Fruit fly (Drosophila melanogaster) whole organism, prepupa: ENCODE measurements around the gene Nepl20.

Experiments
- CG10669 ChIP-seq: fragments of 200-800 bp; sonication (Bioruptor generic); optimal IDR thresholded peaks from 3 replicates; lab custom pipeline; 2018; ENCODE audit warnings: missing biosample characterization, mild to moderate bottlenecking, missing genetic modification characterization, moderate library complexity
- CG11294 ChIP-seq: fragments of 200-800 bp; sonication (Bioruptor generic); IDR thresholded peaks from 2 replicates; pipeline ENCODE4 v1.3.6; 2022; ENCODE audit warnings: missing biosample characterization, missing genetic modification characterization
- CG11762 ChIP-seq: fragments of 200-800 bp; sonication (Bioruptor generic); optimal IDR thresholded peaks from 3 replicates; lab custom pipeline; 2016; ENCODE audit warnings: missing biosample characterization, missing genetic modification characterization; ENCODE audit not compliant: insufficient read depth
- CG11902 ChIP-seq: fragments of 200-800 bp; sonication (Bioruptor generic); optimal IDR thresholded peaks from 3 replicates; lab custom pipeline; 2016; ENCODE audit warnings: missing biosample characterization, missing genetic modification characterization
- CG1621 ChIP-seq: fragments of 200-800 bp; sonication (Bioruptor generic); optimal IDR thresholded peaks from 3 replicates; lab custom pipeline; 2018; ENCODE audit warnings: missing biosample characterization, mild to moderate bottlenecking, missing genetic modification characterization
- CG16779 ChIP-seq: fragments of 200-800 bp; sonication (Bioruptor generic); optimal IDR thresholded peaks from 3 replicates; lab custom pipeline; 2017; ENCODE audit warnings: missing biosample characterization, mild to moderate bottlenecking, missing genetic modification characterization
- CG3032 ChIP-seq: fragments of 200-800 bp; optimal IDR thresholded peaks from 2 replicates; lab custom pipeline; 2019; ENCODE audit warnings: missing biosample characterization, mild to moderate bottlenecking, missing genetic modification characterization, moderate library complexity
- CG31627 ChIP-seq: fragments of 200-800 bp; sonication (Bioruptor generic); optimal IDR thresholded peaks from 3 replicates; lab custom pipeline; 2016; ENCODE audit warnings: missing biosample characterization, missing genetic modification characterization
- CG34406 ChIP-seq: fragments of 200-800 bp; sonication (Bioruptor generic); optimal IDR thresholded peaks from 3 replicates; lab custom pipeline; 2016; ENCODE audit warnings: missing biosample characterization, missing genetic modification characterization
- CG6276 ChIP-seq: fragments of 200-800 bp; sonication (Bioruptor generic); optimal IDR thresholded peaks from 2 replicates; lab custom pipeline; 2017; ENCODE audit warnings: missing biosample characterization, mild to moderate bottlenecking, missing genetic modification characterization
- CG6792 ChIP-seq: fragments of 200-800 bp; sonication (Bioruptor generic); optimal IDR thresholded peaks from 3 replicates; lab custom pipeline; 2016; ENCODE audit warnings: missing biosample characterization, missing genetic modification characterization
- CG6808 ChIP-seq: fragments of 200-800 bp; sonication (Bioruptor generic); optimal IDR thresholded peaks from 3 replicates; lab custom pipeline; 2017; ENCODE audit warnings: missing biosample characterization, missing genetic modification characterization, mild to moderate bottlenecking, moderate library complexity, missing genetic modification reagents
- CG6854 ChIP-seq: fragments of 200-800 bp; sonication (Bioruptor generic); optimal IDR thresholded peaks from 2 replicates; lab custom pipeline; 2017; ENCODE audit warnings: missing biosample characterization, mild to moderate bottlenecking, missing genetic modification characterization
- CG7368 ChIP-seq: fragments of 200-800 bp; sonication (Bioruptor generic); optimal IDR thresholded peaks from 3 replicates; lab custom pipeline; 2016; ENCODE audit warnings: missing biosample characterization, missing genetic modification characterization
- CG8119 ChIP-seq: fragments of 200-800 bp; sonication (Bioruptor generic); IDR thresholded peaks from 3 replicates; pipeline ENCODE4 v1.3.6; 2022; ENCODE audit warnings: missing biosample characterization, missing genetic modification characterization
- CG8319 ChIP-seq: fragments of 200-800 bp; sonication (Bioruptor generic); optimal IDR thresholded peaks from 3 replicates; lab custom pipeline; 2016; ENCODE audit warnings: missing biosample characterization, missing genetic modification characterization
- CG8632 ChIP-seq: fragments of 200-800 bp; sonication (Bioruptor generic); optimal IDR thresholded peaks from 3 replicates; lab custom pipeline; 2016; ENCODE audit warnings: missing biosample characterization, missing genetic modification characterization
- CG9139 ChIP-seq: fragments of 200-800 bp; sonication (Bioruptor generic); optimal IDR thresholded peaks from 3 replicates; lab custom pipeline; 2017; ENCODE audit warnings: missing biosample characterization, mild to moderate bottlenecking, missing genetic modification characterization
- Eip78C ChIP-seq: fragments of 200-800 bp; sonication (Bioruptor generic); peaks from one replicate; lab custom pipeline; 2016; ENCODE audit warnings: missing biosample characterization, missing genetic modification characterization
- Eip93F ChIP-seq: fragments of 200-800 bp; sonication (Bioruptor generic); optimal IDR thresholded peaks from 2 replicates; lab custom pipeline; 2016; ENCODE audit warnings: missing biosample characterization, mild to moderate bottlenecking, missing genetic modification characterization
- Ets96B ChIP-seq: fragments of 200-800 bp; optimal IDR thresholded peaks from 2 replicates; lab custom pipeline; 2019; ENCODE audit warnings: missing biosample characterization, mild to moderate bottlenecking, missing genetic modification characterization, moderate library complexity
- Gug ChIP-seq: fragments of 200-800 bp; sonication (Bioruptor generic); IDR thresholded peaks from 2 replicates; pipeline ENCODE4 v1.3.6; 2022; ENCODE audit warnings: missing biosample characterization, missing genetic modification characterization
- Hr38 ChIP-seq: sonication (Bioruptor generic); optimal IDR thresholded peaks from 2 replicates; lab custom pipeline; 2016; ENCODE audit warnings: missing biosample characterization, missing genetic modification characterization
- Hr39 ChIP-seq: fragments of 200-800 bp; sonication (Bioruptor generic); optimal IDR thresholded peaks from 2 replicates; lab custom pipeline; 2016; ENCODE audit warnings: missing biosample characterization, missing genetic modification characterization
- Lpt ChIP-seq: fragments of 200-800 bp; sonication (Bioruptor generic); optimal IDR thresholded peaks from 3 replicates; lab custom pipeline; 2016; ENCODE audit warnings: missing biosample characterization, missing genetic modification characterization
- Met ChIP-seq: fragments of 200-800 bp; sonication (Bioruptor generic); optimal IDR thresholded peaks from 3 replicates; lab custom pipeline; 2016; ENCODE audit warnings: missing biosample characterization, missing genetic modification characterization
- OdsH ChIP-seq: fragments of 200-800 bp; sonication (Bioruptor generic); optimal IDR thresholded peaks from 3 replicates; lab custom pipeline; 2016; ENCODE audit warnings: missing biosample characterization, missing genetic modification characterization
- Smox ChIP-seq: fragments of 200-800 bp; sonication (Bioruptor generic); optimal IDR thresholded peaks from 3 replicates; lab custom pipeline; 2016; ENCODE audit warnings: missing biosample characterization, missing genetic modification characterization
- Sox102F ChIP-seq: fragments of 200-800 bp; sonication (Bioruptor generic); optimal IDR thresholded peaks from 2 replicates; lab custom pipeline; 2016; ENCODE audit warnings: missing biosample characterization, mild to moderate bottlenecking, missing genetic modification characterization
- Sox14 ChIP-seq: fragments of 200-800 bp; sonication (Bioruptor generic); optimal IDR thresholded peaks from 3 replicates; lab custom pipeline; 2016; ENCODE audit warnings: missing biosample characterization, missing genetic modification characterization
- Sox15 ChIP-seq: fragments of 200-800 bp; sonication (Bioruptor generic); optimal IDR thresholded peaks from 3 replicates; lab custom pipeline; 2016; ENCODE audit warnings: missing biosample characterization, missing genetic modification characterization
- achi ChIP-seq: fragments of 200-800 bp; sonication (Bioruptor generic); optimal IDR thresholded peaks from 3 replicates; lab custom pipeline; 2016; ENCODE audit warnings: missing biosample characterization, missing genetic modification characterization
- acj6 ChIP-seq: fragments of 200-800 bp; sonication (Bioruptor generic); optimal IDR thresholded peaks from 3 replicates; lab custom pipeline; 2016; ENCODE audit warnings: missing biosample characterization, missing genetic modification characterization
- cyc ChIP-seq: fragments of 200-800 bp; sonication (Bioruptor generic); optimal IDR thresholded peaks from 3 replicates; lab custom pipeline; 2016; ENCODE audit warnings: missing biosample characterization, missing genetic modification characterization
- dac ChIP-seq: fragments of 200-800 bp; sonication (Bioruptor generic); optimal IDR thresholded peaks from 2 replicates; lab custom pipeline; 2017; ENCODE audit warnings: missing biosample characterization, mild to moderate bottlenecking, missing genetic modification characterization
- eg ChIP-seq: fragments of 200-800 bp; sonication (Bioruptor generic); IDR thresholded peaks from 3 replicates; pipeline ENCODE4 v1.3.6; 2022; ENCODE audit warnings: missing biosample characterization, missing genetic modification characterization
- esn ChIP-seq: fragments of 200-800 bp; sonication (Bioruptor generic); optimal IDR thresholded peaks from 2 replicates; lab custom pipeline; 2016; ENCODE audit warnings: missing biosample characterization, mild to moderate bottlenecking, missing genetic modification characterization, moderate library complexity
- fd59A ChIP-seq: fragments of 200-800 bp; sonication (Bioruptor generic); optimal IDR thresholded peaks from 2 replicates; lab custom pipeline; 2017; ENCODE audit warnings: missing biosample characterization, mild to moderate bottlenecking, missing genetic modification characterization, missing genetic modification reagents
- fd85E ChIP-seq: fragments of 200-800 bp; sonication (Bioruptor generic); optimal IDR thresholded peaks from 3 replicates; lab custom pipeline; 2016; ENCODE audit warnings: missing biosample characterization, missing genetic modification characterization
- fkh ChIP-seq: fragments of 200-800 bp; sonication (Bioruptor generic); optimal IDR thresholded peaks from 3 replicates; lab custom pipeline; 2017; ENCODE audit warnings: missing biosample characterization, mild to moderate bottlenecking, missing genetic modification characterization, moderate library complexity
- lz ChIP-seq: fragments of 200-800 bp; sonication (Bioruptor generic); optimal IDR thresholded peaks from 3 replicates; lab custom pipeline; 2016; ENCODE audit warnings: missing biosample characterization, missing genetic modification characterization
- net ChIP-seq: fragments of 200-800 bp; sonication (Bioruptor generic); optimal IDR thresholded peaks from 3 replicates; lab custom pipeline; 2016; ENCODE audit warnings: missing biosample characterization, missing genetic modification characterization
- pdm3 ChIP-seq: fragments of 200-800 bp; sonication (Bioruptor generic); optimal IDR thresholded peaks from 3 replicates; lab custom pipeline; 2016; ENCODE audit warnings: missing biosample characterization, missing genetic modification characterization
- salr ChIP-seq, 2 experiments: fragments of 200-800 bp; sonication (Bioruptor generic); optimal IDR thresholded peaks; 3 replicates each; lab custom pipeline; 2016 to 2018; ENCODE audit warnings: missing biosample characterization in 2 of 2, missing genetic modification characterization in 2 of 2, mild to moderate bottlenecking in 1 of 2
- svp ChIP-seq: fragments of 200-800 bp; sonication (Bioruptor generic); peaks from one replicate; lab custom pipeline; 2016; ENCODE audit warnings: missing biosample characterization, missing genetic modification characterization
- topi ChIP-seq: fragments of 200-800 bp; sonication (Bioruptor generic); optimal IDR thresholded peaks from 3 replicates; lab custom pipeline; 2016; ENCODE audit warnings: missing biosample characterization, missing genetic modification characterization
- vri ChIP-seq: fragments of 200-800 bp; sonication (Bioruptor generic); optimal IDR thresholded peaks from 3 replicates; lab custom pipeline; 2016; ENCODE audit warnings: missing biosample characterization, mild to moderate bottlenecking, missing genetic modification characterization

Gene Nepl20

DNA sequence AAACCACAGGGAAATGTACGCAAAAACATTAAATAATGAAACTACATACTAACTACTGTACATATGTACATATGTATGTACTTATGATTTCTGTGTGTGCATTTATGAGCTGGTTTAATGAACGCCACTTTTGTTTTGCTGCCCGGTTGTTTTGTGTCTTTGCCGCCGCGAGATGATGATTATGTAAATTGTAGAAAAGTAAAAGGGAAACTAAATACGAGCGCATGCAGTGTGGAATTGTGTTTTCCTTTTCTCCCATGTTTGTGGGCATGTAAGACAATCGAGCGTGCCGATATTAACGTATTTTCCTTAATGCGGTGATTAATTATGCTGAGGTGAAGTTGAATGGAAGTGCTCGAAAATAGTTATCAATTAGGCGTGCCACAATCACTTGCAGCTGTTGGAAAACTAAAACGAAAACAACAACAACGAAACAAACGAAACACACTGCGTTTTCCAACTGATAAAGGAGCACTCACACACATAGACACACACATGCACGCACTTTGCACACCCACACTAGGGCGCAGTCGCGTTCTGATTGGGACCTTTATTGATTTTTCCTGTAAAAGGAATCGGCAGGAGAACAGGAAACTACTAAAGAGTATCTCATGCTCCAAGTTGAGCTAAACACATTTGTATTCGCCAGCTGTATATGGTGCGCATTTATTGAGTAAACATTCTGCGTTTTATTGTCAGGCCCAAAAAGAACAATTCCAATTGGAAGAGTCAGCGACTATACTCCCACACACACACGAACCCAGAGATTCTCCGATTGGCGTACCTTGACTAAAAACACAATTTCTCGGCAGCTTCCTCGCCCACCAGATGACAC, 36.6 kb upstream of the Nepl20 start:
- TF ChIP-seq svp (GFP tag; lab: Kevin White, UChicago) (no peak), CG31627 (GFP tag; lab: Kevin White, UChicago) (no peak), Lpt (GFP tag; lab: Kevin White, UChicago) (no peak), CG34406 (GFP tag; lab: Kevin White, UChicago) (no peak)

DNA sequence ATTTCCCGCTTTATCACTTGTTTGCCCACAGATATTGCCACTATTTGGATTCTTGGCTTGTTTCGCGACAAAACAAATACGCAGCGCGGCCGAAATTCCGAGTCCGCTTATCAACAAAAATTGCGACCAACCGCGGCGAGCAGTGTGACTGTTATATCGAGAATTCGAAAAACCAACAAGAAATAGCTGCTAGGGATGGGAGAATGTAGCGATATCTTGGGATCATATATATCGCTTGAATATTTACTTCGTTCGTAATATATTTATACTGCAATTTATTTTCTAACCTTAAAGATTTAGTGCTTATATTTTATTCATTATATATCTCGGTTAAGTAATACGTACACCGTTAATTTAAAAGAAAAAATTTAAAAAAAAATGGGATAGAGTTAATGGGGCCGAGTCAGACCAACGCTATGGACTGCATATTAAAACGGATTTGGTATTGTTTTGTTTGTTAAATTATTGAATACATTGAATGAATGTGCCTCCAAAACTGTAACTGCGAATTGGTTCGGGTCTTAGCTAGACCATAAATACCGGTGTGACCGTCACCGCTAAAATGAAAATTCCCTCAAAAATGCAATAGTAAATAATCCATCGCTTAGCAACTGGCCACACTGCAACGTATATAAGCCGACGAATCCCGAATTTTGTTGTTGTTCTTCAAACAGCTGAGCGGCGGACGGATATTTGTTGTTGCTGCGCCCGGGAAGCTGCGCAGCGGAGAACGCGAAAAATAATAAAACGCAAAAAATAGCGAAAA, 35.8 kb upstream of the Nepl20 start, which contains the start of the genes Apc and spg:
Gene Apc, minus strand, starts transcription at position 138 of the 766 bp plus-strand sequence.
Gene spg, plus strand, starts transcription at position 660 of the 766 bp plus-strand sequence.
- TF ChIP-seq CG3032 (tag; lab: Kevin White, UChicago): peak; percentile 42
- TF ChIP-seq CG6276: no peak
- TF ChIP-seq CG9139 (GFP tag; lab: Kevin White, UChicago): no peak
- peak; percentile 34 for TF ChIP-seq pdm3 (GFP tag; lab: Kevin White, UChicago)
- TF ChIP-seq Hr39 (GFP tag; lab: Kevin White, UChicago): no peak
- TF ChIP-seq salr (GFP tag; optimal IDR thresholded peaks at IDR 0.05; lab: Kevin White, UChicago): peak in 1 of 2 experiments; percentile 7
- no peak for TF ChIP-seq CG7368
- peak; percentile 29 for TF ChIP-seq topi
- no peak for TF ChIP-seq fd59A (GFP tag; lab: Kevin White, UChicago)
- TF ChIP-seq Eip78C (GFP tag; lab: Kevin White, UChicago): peak; percentile 78
- peak; percentile 44 for TF ChIP-seq Met (GFP tag; lab: Kevin White, UChicago)
- TF ChIP-seq CG11294: no peak
- TF ChIP-seq Sox15 (GFP tag; lab: Kevin White, UChicago): no peak
- TF ChIP-seq fd85E (GFP tag; lab: Kevin White, UChicago): no peak
- TF ChIP-seq net (GFP tag; lab: Kevin White, UChicago): peak; percentile 27
- TF ChIP-seq CG31627 (GFP tag; lab: Kevin White, UChicago): peak; percentile 18
- no peak for TF ChIP-seq dac (GFP tag; lab: Kevin White, UChicago)
- TF ChIP-seq CG10669 (GFP tag; lab: Kevin White, UChicago): peak; percentile 15
- no peak for TF ChIP-seq Hr38 (GFP tag; lab: Kevin White, UChicago)
- TF ChIP-seq Ets96B (tag; lab: Kevin White, UChicago): no peak
- TF ChIP-seq achi (GFP tag; lab: Kevin White, UChicago): peak; percentile 18
- TF ChIP-seq CG1621 (tag; lab: Kevin White, UChicago): peak; percentile 48
- peak; percentile 15 for TF ChIP-seq CG6792 (GFP tag; lab: Kevin White, UChicago)
- no peak for TF ChIP-seq Eip93F
- TF ChIP-seq CG8319 (GFP tag; lab: Kevin White, UChicago): no peak
- TF ChIP-seq acj6 (GFP tag; lab: Kevin White, UChicago): no peak
- no peak for TF ChIP-seq CG11902 (GFP tag; lab: Kevin White, UChicago)
- no peak for TF ChIP-seq CG8119 (GFP tag; lab: Robert Waterston, UW)
- peak; percentile 25 for TF ChIP-seq esn (GFP tag; lab: Kevin White, UChicago)
- peak; percentile 35; the same call in 1 of the 3 replicates for TF ChIP-seq eg
- TF ChIP-seq OdsH (GFP tag; lab: Kevin White, UChicago): peak; percentile 37
- no peak for TF ChIP-seq CG16779 (tag; lab: Kevin White, UChicago)
- peak; percentile 56 for TF ChIP-seq Sox102F (GFP tag; lab: Kevin White, UChicago)
- TF ChIP-seq cyc: no peak
- no peak for TF ChIP-seq Gug (GFP tag; lab: Robert Waterston, UW)
- TF ChIP-seq CG8632 (GFP tag; lab: Kevin White, UChicago): peak; percentile 34
- TF ChIP-seq vri: peak; percentile 40
- no peak for TF ChIP-seq Smox (GFP tag; lab: Kevin White, UChicago)
- no peak for TF ChIP-seq CG34406 (GFP tag; lab: Kevin White, UChicago)
- TF ChIP-seq CG11762 (GFP tag; lab: Kevin White, UChicago): no peak
- no peak for TF ChIP-seq Lpt (GFP tag; lab: Kevin White, UChicago)
- TF ChIP-seq CG6808 (GFP tag; lab: Kevin White, UChicago): no peak
- peak; percentile 95 for TF ChIP-seq fkh (GFP tag; lab: Kevin White, UChicago)
- peak; percentile 66 for TF ChIP-seq CG6854 (GFP tag; lab: Kevin White, UChicago)
- peak; percentile 14 for TF ChIP-seq Sox14 (GFP tag; lab: Kevin White, UChicago)
- TF ChIP-seq lz (GFP tag; lab: Kevin White, UChicago): peak; percentile 10
